Fruit fly (Drosophila melanogaster) whole organism, embryonic: ENCODE results near the gene TotZ.

Experiments used
- Atf6 ChIP-seq: fragments of 200-800 bp; sonication (Bioruptor generic); IDR thresholded peaks from 2 replicates; pipeline ENCODE4 v1.3.6; 2022; ENCODE audit warnings: missing biosample characterization, missing genetic modification characterization
- Bgb ChIP-seq: fragments of 200-800 bp; sonication (Bioruptor generic); IDR thresholded peaks from 2 replicates; pipeline ENCODE4 v1.3.6; 2022; ENCODE audit warnings: missing biosample characterization, missing genetic modification characterization; ENCODE audit not compliant: partially characterized antibody
- CG10431 ChIP-seq: fragments of 200-800 bp; sonication (Bioruptor generic); optimal IDR thresholded peaks from 3 replicates; lab custom pipeline; 2018; ENCODE audit warnings: missing biosample characterization, mild to moderate bottlenecking, missing genetic modification characterization
- CG10979 ChIP-seq: fragments of 200-800 bp; sonication (Bioruptor generic); optimal IDR thresholded peaks from 2 replicates; lab custom pipeline; 2018; ENCODE audit warnings: missing biosample characterization, mild to moderate bottlenecking, missing genetic modification characterization, moderate library complexity
- CG11723 ChIP-seq: fragments of 200-800 bp; sonication (Bioruptor generic); optimal IDR thresholded peaks from 2 replicates; lab custom pipeline; 2017; ENCODE audit warnings: missing biosample characterization, mild to moderate bottlenecking, missing genetic modification characterization
- CG12299 ChIP-seq: fragments of 200-800 bp; sonication (Bioruptor generic); optimal IDR thresholded peaks from 2 replicates; lab custom pipeline; 2018; ENCODE audit warnings: missing biosample characterization, mild to moderate bottlenecking, missing genetic modification characterization
- CG12659 ChIP-seq: fragments of 200-800 bp; sonication (Bioruptor generic); optimal IDR thresholded peaks from 3 replicates; lab custom pipeline; 2017; ENCODE audit warnings: mild to moderate bottlenecking, missing biosample characterization, missing genetic modification reagents, missing genetic modification characterization
- CG13424 ChIP-seq: fragments of 200-800 bp; sonication (Bioruptor generic); optimal IDR thresholded peaks from 2 replicates; lab custom pipeline; 2019; ENCODE audit warnings: missing biosample characterization, mild to moderate bottlenecking, missing genetic modification characterization, moderate library complexity
- CG14441 ChIP-seq: fragments of 200-800 bp; sonication (Bioruptor generic); IDR thresholded peaks from 2 replicates; pipeline ENCODE4 v1.3.6; 2022; ENCODE audit warnings: missing biosample characterization, missing genetic modification characterization
- CG1647 ChIP-seq: fragments of 200-800 bp; sonication (Bioruptor generic); optimal IDR thresholded peaks from 3 replicates; lab custom pipeline; 2016; ENCODE audit warnings: missing biosample characterization, missing genetic modification characterization
- CG16815 ChIP-seq: fragments of 200-800 bp; sonication (Bioruptor generic); optimal IDR thresholded peaks from 3 replicates; lab custom pipeline; 2017; ENCODE audit warnings: missing biosample characterization, mild to moderate bottlenecking, missing genetic modification characterization
- CG17568 ChIP-seq: fragments of 200-800 bp; sonication (Bioruptor generic); optimal IDR thresholded peaks from 2 replicates; lab custom pipeline; 2018; ENCODE audit warnings: missing biosample characterization, mild to moderate bottlenecking, missing genetic modification characterization, moderate library complexity
- CG31365 ChIP-seq: fragments of 200-800 bp; sonication (Bioruptor generic); optimal IDR thresholded peaks from 2 replicates; lab custom pipeline; 2018; ENCODE audit warnings: missing biosample characterization, mild to moderate bottlenecking, missing genetic modification characterization
- CG4617 ChIP-seq: fragments of 200-800 bp; sonication (Bioruptor generic); optimal IDR thresholded peaks from 3 replicates; lab custom pipeline; 2016; ENCODE audit warnings: missing biosample characterization, missing genetic modification characterization, borderline replicate concordance
- CG7745 ChIP-seq: fragments of 200-800 bp; sonication (Bioruptor generic); optimal IDR thresholded peaks from 2 replicates; lab custom pipeline; 2018; ENCODE audit warnings: missing biosample characterization, mild to moderate bottlenecking, missing genetic modification characterization, moderate library complexity
- CG8359 ChIP-seq: fragments of 200-800 bp; sonication (Bioruptor generic); optimal IDR thresholded peaks from 2 replicates; lab custom pipeline; 2017; ENCODE audit warnings: missing biosample characterization, mild to moderate bottlenecking, missing genetic modification characterization, borderline replicate concordance
- CG9437 ChIP-seq: fragments of 200-800 bp; sonication (Bioruptor generic); optimal IDR thresholded peaks from 2 replicates; lab custom pipeline; 2018; ENCODE audit warnings: missing biosample characterization, mild to moderate bottlenecking, missing genetic modification characterization
- CG9876 ChIP-seq: fragments of 200-800 bp; sonication (Bioruptor generic); optimal IDR thresholded peaks from 2 replicates; lab custom pipeline; 2016; ENCODE audit warnings: missing biosample characterization, missing genetic modification characterization
- CG9932 ChIP-seq: fragments of 200-800 bp; sonication (Bioruptor generic); IDR thresholded peaks from 2 replicates; pipeline ENCODE4 v1.3.6; 2022; ENCODE audit warnings: missing biosample characterization, missing genetic modification characterization
- Dek ChIP-seq: fragments of 200-800 bp; sonication (Bioruptor generic); optimal IDR thresholded peaks from 3 replicates; lab custom pipeline; 2019; ENCODE audit warnings: missing biosample characterization, mild to moderate bottlenecking, missing genetic modification characterization, moderate library complexity
- Dll ChIP-seq: fragments of 200-800 bp; sonication (Bioruptor generic); IDR thresholded peaks from 4 replicates; pipeline ENCODE4 v1.3.6; 2022; ENCODE audit warnings: missing biosample characterization, missing genetic modification characterization; ENCODE audit not compliant: partially characterized antibody
- Fer1 ChIP-seq: fragments of 200-800 bp; sonication (Bioruptor generic); optimal IDR thresholded peaks from 2 replicates; lab custom pipeline; 2017; ENCODE audit warnings: missing biosample characterization, mild to moderate bottlenecking, missing genetic modification characterization
- Gsc ChIP-seq: fragments of 200-800 bp; sonication (Bioruptor generic); IDR thresholded peaks from 2 replicates; pipeline ENCODE4 v1.3.6; 2022; ENCODE audit warnings: missing biosample characterization, missing genetic modification characterization
- H15 ChIP-seq: fragments of 200-800 bp; sonication (Bioruptor generic); IDR thresholded peaks from 3 replicates; pipeline ENCODE4 v1.3.6; 2022; ENCODE audit warnings: missing biosample characterization, missing genetic modification characterization
- Hr39 ChIP-seq: fragments of >200 bp; optimal IDR thresholded peaks from 2 replicates; lab custom pipeline; 2017
- Jarid2 ChIP-seq: fragments of 200-800 bp; sonication (Bioruptor generic); optimal IDR thresholded peaks from 3 replicates; lab custom pipeline; 2017; ENCODE audit warnings: mild to moderate bottlenecking, missing biosample characterization, missing genetic modification reagents, missing genetic modification characterization
- Ravus ChIP-seq: fragments of 200-800 bp; sonication (Bioruptor generic); IDR thresholded peaks from 2 replicates; pipeline ENCODE4 v1.3.6; 2022; ENCODE audit warnings: missing biosample characterization, missing genetic modification characterization
- Rx ChIP-seq: fragments of 200-800 bp; sonication (Bioruptor generic); IDR thresholded peaks from 2 replicates; pipeline ENCODE4 v1.3.6; 2022; ENCODE audit warnings: missing biosample characterization, missing genetic modification characterization
- Spps ChIP-seq: fragments of 200-800 bp; sonication (Bioruptor generic); optimal IDR thresholded peaks from 2 replicates; lab custom pipeline; 2018; ENCODE audit warnings: missing biosample characterization, mild to moderate bottlenecking, missing genetic modification characterization
- caup ChIP-seq: fragments of 200-800 bp; sonication (Bioruptor generic); optimal IDR thresholded peaks from 3 replicates; lab custom pipeline; 2017; ENCODE audit warnings: missing biosample characterization, mild to moderate bottlenecking, missing genetic modification characterization, moderate library complexity; ENCODE audit not compliant: severe bottlenecking
- corto ChIP-seq: fragments of 200-800 bp; sonication (Bioruptor generic); optimal IDR thresholded peaks from 2 replicates; lab custom pipeline; 2016; ENCODE audit warnings: missing biosample characterization, mild to moderate bottlenecking, missing genetic modification characterization, moderate library complexity
- disco-r ChIP-seq: fragments of 200-800 bp; sonication (Bioruptor generic); optimal IDR thresholded peaks from 2 replicates; lab custom pipeline; 2016; ENCODE audit warnings: missing biosample characterization, missing genetic modification characterization
- eve ChIP-seq, 2 experiments: fragments of >200 bp; optimal IDR thresholded peaks; 2 replicates each; lab custom pipeline; 2017; ENCODE audit warnings: missing biosample characterization in 2 of 2, missing genetic modification characterization in 2 of 2
- fd64A ChIP-seq: fragments of 200-800 bp; sonication (Bioruptor generic); optimal IDR thresholded peaks from 3 replicates; lab custom pipeline; 2018; ENCODE audit warnings: missing biosample characterization, mild to moderate bottlenecking, missing genetic modification characterization
- h ChIP-seq: fragments of >200 bp; optimal IDR thresholded peaks from 2 replicates; lab custom pipeline; 2017
- ind ChIP-seq: fragments of 200-800 bp; sonication (Bioruptor generic); optimal IDR thresholded peaks from 3 replicates; lab custom pipeline; 2016; ENCODE audit warnings: missing biosample characterization, missing genetic modification characterization
- jing ChIP-seq: fragments of 200-800 bp; sonication (Bioruptor generic); optimal IDR thresholded peaks from 2 replicates; lab custom pipeline; 2018; ENCODE audit warnings: missing biosample characterization, mild to moderate bottlenecking, missing genetic modification characterization
- otp ChIP-seq: fragments of 200-800 bp; sonication (Bioruptor generic); IDR thresholded peaks from 3 replicates; pipeline ENCODE4, ENCODE4 v1.3.6; 2022; ENCODE audit warnings: missing biosample characterization, missing genetic modification characterization
- pho ChIP-seq: fragments of 200-800 bp; sonication (Bioruptor generic); optimal IDR thresholded peaks from 2 replicates; lab custom pipeline; 2016; ENCODE audit warnings: missing biosample characterization, missing genetic modification characterization
- pzg ChIP-seq: fragments of 200-800 bp; sonication (Bioruptor generic); optimal IDR thresholded peaks from 3 replicates; lab custom pipeline; 2018; ENCODE audit warnings: missing biosample characterization, mild to moderate bottlenecking, missing genetic modification characterization, moderate library complexity
- ranshi ChIP-seq: fragments of 200-800 bp; sonication (Bioruptor generic); IDR thresholded peaks from 2 replicates; pipeline ENCODE4 v1.3.6; 2022; ENCODE audit warnings: missing biosample characterization, missing genetic modification characterization
- scrt ChIP-seq: fragments of 200-800 bp; sonication (Bioruptor generic); optimal IDR thresholded peaks from 2 replicates; lab custom pipeline; 2018; ENCODE audit warnings: missing biosample characterization, mild to moderate bottlenecking, missing genetic modification characterization, moderate library complexity
- sisA ChIP-seq: fragments of 200-800 bp; sonication (Bioruptor generic); IDR thresholded peaks from 2 replicates; pipeline ENCODE4 v1.3.6; 2022; ENCODE audit warnings: missing biosample characterization, missing genetic modification characterization
- sr ChIP-seq: fragments of 200-800 bp; sonication (Bioruptor generic); IDR thresholded peaks from 3 replicates; pipeline ENCODE4 v1.3.6; 2022; ENCODE audit warnings: missing biosample characterization, missing genetic modification characterization
- stc ChIP-seq: fragments of 200-800 bp; sonication (Bioruptor generic); IDR thresholded peaks from 2 replicates; pipeline ENCODE4 v1.3.6; 2022; ENCODE audit warnings: missing biosample characterization, missing genetic modification characterization
- trh ChIP-seq: fragments of 200-800 bp; sonication (Bioruptor generic); optimal IDR thresholded peaks from 2 replicates; lab custom pipeline; 2016; ENCODE audit warnings: missing biosample characterization, missing genetic modification characterization
- tup ChIP-seq: fragments of 200-800 bp; sonication (Bioruptor generic); optimal IDR thresholded peaks from 2 replicates; lab custom pipeline; 2016; ENCODE audit warnings: missing biosample characterization, mild to moderate bottlenecking, missing genetic modification characterization, moderate library complexity
- yki ChIP-seq: fragments of >200 bp; optimal IDR thresholded peaks from 3 replicates; lab custom pipeline; 2018
- zen2 ChIP-seq: fragments of 200-800 bp; sonication (Bioruptor generic); IDR thresholded peaks from 3 replicates; pipeline ENCODE4 v1.3.6; 2022; ENCODE audit warnings: missing biosample characterization, missing genetic modification characterization; ENCODE audit not compliant: partially characterized antibody
- zfh2 ChIP-seq: fragments of 200-800 bp; sonication (Bioruptor generic); optimal IDR thresholded peaks from 2 replicates; lab custom pipeline; 2016; ENCODE audit warnings: missing biosample characterization, missing genetic modification characterization

Gene TotZ

dm6 chr3R:20829416-20830131 is 48.0 kb upstream of the TotZ start (continued):
- TF ChIP-seq fd64A (GFP tag; lab: Kevin White, UChicago) (no peak), trh (GFP tag; lab: Kevin White, UChicago) (no peak), Hr39 (no peak), CG9876 (GFP tag; lab: Kevin White, UChicago) (no peak), otp (GFP tag; lab: Robert Waterston, UW) (0 out of 3 replicates have a peak, but pooled peaks have one; percentile 9), H15 (GFP tag; lab: Robert Waterston, UW) (no peak), tup (GFP tag; lab: Kevin White, UChicago) (no peak), CG12659 (GFP tag; lab: Kevin White, UChicago) (peak; percentile 33), CG17568 (GFP tag; lab: Kevin White, UChicago) (no peak), Atf6 (GFP tag; lab: Robert Waterston, UW) (peak; percentile 30; the same call in 1 of the 2 replicates), CG14441 (0 out of 2 replicates have a peak, but pooled peaks have one; percentile 34), CG8359 (GFP tag; lab: Kevin White, UChicago) (no peak), scrt (GFP tag; lab: Kevin White, UChicago) (peak; percentile 3), Dek (peak; percentile 36), CG13424 (tag; lab: Kevin White, UChicago) (peak; percentile 28), Ravus (GFP tag; lab: Robert Waterston, UW) (no peak), ranshi (GFP tag; lab: Robert Waterston, UW) (peak; percentile 5; the same call in 1 of the 2 replicates), sisA (GFP tag; lab: Robert Waterston, UW) (no peak), corto (no peak), Spps (tag; lab: Kevin White, UChicago) (no peak), eve (GFP tag; optimal IDR thresholded peaks at IDR 0.05; lab: Kevin White, UChicago) (no peak), CG7745 (tag; lab: Kevin White, UChicago) (no peak), sr (GFP tag; lab: Robert Waterston, UW) (no peak), CG10979 (no peak), Jarid2 (GFP tag; lab: Kevin White, UChicago) (no peak), CG16815 (GFP tag; lab: Kevin White, UChicago) (peak; percentile 41), zen2 (GFP tag; lab: Robert Waterston, UW) (no peak), Fer1 (peak; percentile 10), stc (GFP tag; lab: Robert Waterston, UW) (no peak), h (no peak), CG9437 (GFP tag; lab: Kevin White, UChicago) (peak; percentile 62), ind (GFP tag; lab: Kevin White, UChicago) (no peak), zfh2 (GFP tag; lab: Kevin White, UChicago) (no peak), CG10431 (GFP tag; lab: Kevin White, UChicago) (no peak), pzg (peak; percentile 21), Bgb (peak; percentile 59; the same call in 1 of the 2 replicates), Dll (GFP tag; lab: Robert Waterston, UW) (no peak), CG1647 (no peak), CG12299 (tag; lab: Kevin White, UChicago) (no peak), disco-r (GFP tag; lab: Kevin White, UChicago) (no peak), pho (GFP tag; lab: Kevin White, UChicago) (no peak), jing (GFP tag; lab: Kevin White, UChicago) (no peak), CG31365 (tag; lab: Kevin White, UChicago) (no peak), caup (GFP tag; lab: Kevin White, UChicago) (peak; percentile 40), yki (no peak), CG11723 (no peak), Gsc (GFP tag; lab: Robert Waterston, UW) (no peak), Rx (GFP tag; lab: Robert Waterston, UW) (no peak), CG9932 (GFP tag; lab: Robert Waterston, UW) (peak; percentile 61), CG4617 (no peak)
